Worm (Caenorhabditis elegans) whole organism, young adult: ENCODE measurements around the gene pcn-1.

Experiments used
- B0019.2 ChIP-seq: fragments of 200-800 bp; sonication (Bioruptor generic); conservative IDR thresholded peaks from 2 replicates; pipeline ENCODE4 v1.3.6; 2022; ENCODE audit warnings: missing genetic modification reagents, missing genetic modification characterization, missing compliant biosample characterization
- D2030.7 ChIP-seq: fragments of 200-800 bp; sonication (Bioruptor generic); IDR thresholded peaks from 2 replicates; pipeline ENCODE4 v1.3.6; 2022; ENCODE audit warnings: missing genetic modification reagents, missing genetic modification characterization, missing compliant biosample characterization
- F22D6.2 ChIP-seq: sonication (generic microtip); optimal IDR thresholded peaks from 2 replicates; lab custom pipeline; 2016; ENCODE audit warnings: mild to moderate bottlenecking, missing genetic modification characterization, missing compliant biosample characterization
- F23B12.7 ChIP-seq: sonication (generic microtip); optimal IDR thresholded peaks from 2 replicates; lab custom pipeline; 2017; ENCODE audit warnings: missing genetic modification characterization, mild to moderate bottlenecking, missing compliant biosample characterization, antibody characterized with exemption, moderate library complexity; ENCODE audit not compliant: insufficient read depth
- F37B4.10 ChIP-seq: fragments of 200-800 bp; sonication (Bioruptor generic); IDR thresholded peaks from 2 replicates; pipeline ENCODE4 v1.3.6; 2022; ENCODE audit warnings: missing genetic modification characterization, missing compliant biosample characterization
- F39B2.1 ChIP-seq: fragments of 200-800 bp; sonication (Bioruptor generic); IDR thresholded peaks from 2 replicates; pipeline ENCODE4 v1.3.6; 2022; ENCODE audit warnings: missing genetic modification reagents, missing genetic modification characterization, missing compliant biosample characterization
- F49E8.2 ChIP-seq: sonication (generic microtip); optimal IDR thresholded peaks from 3 replicates; lab custom pipeline; 2017; ENCODE audit warnings: missing genetic modification characterization, mild to moderate bottlenecking, missing compliant biosample characterization, antibody characterized with exemption, moderate library complexity; ENCODE audit not compliant: insufficient read depth
- F55B11.4 ChIP-seq: sonication (generic microtip); optimal IDR thresholded peaks from 2 replicates; lab custom pipeline; 2016; ENCODE audit warnings: missing compliant biosample characterization, missing genetic modification characterization, borderline replicate concordance; ENCODE audit not compliant: insufficient read depth
- F57A8.1 ChIP-seq: fragments of 200-800 bp; sonication (Bioruptor generic); optimal IDR thresholded peaks from 2 replicates; lab custom pipeline; 2018; ENCODE audit warnings: mild to moderate bottlenecking, missing genetic modification characterization, moderate library complexity, missing compliant biosample characterization
- Y53F4B.3 ChIP-seq: fragments of 200-800 bp; sonication (Bioruptor generic); IDR thresholded peaks from 2 replicates; pipeline ENCODE4 v1.3.6; 2022; ENCODE audit warnings: missing genetic modification reagents, missing genetic modification characterization, missing compliant biosample characterization
- Y67H2A.10 ChIP-seq: fragments of 200-800 bp; sonication (Bioruptor generic); conservative IDR thresholded peaks from 2 replicates; pipeline ENCODE4 v1.3.6; 2022; ENCODE audit warnings: missing genetic modification reagents, missing genetic modification characterization, missing compliant biosample characterization
- ZK185.1 ChIP-seq: sonication (generic microtip); optimal IDR thresholded peaks from 2 replicates; lab custom pipeline; 2016; ENCODE audit warnings: mild to moderate bottlenecking, missing genetic modification characterization, missing compliant biosample characterization; ENCODE audit not compliant: poor library complexity, severe bottlenecking
- atf-7 ChIP-seq: sonication (generic microtip); optimal IDR thresholded peaks from 2 replicates; lab custom pipeline; 2017; ENCODE audit warnings: mild to moderate bottlenecking, missing genetic modification characterization, missing compliant biosample characterization
- athp-1 ChIP-seq: sonication (generic microtip); optimal IDR thresholded peaks from 2 replicates; lab custom pipeline; 2017; ENCODE audit warnings: mild to moderate bottlenecking, missing genetic modification characterization, missing compliant biosample characterization
- attf-5 ChIP-seq: fragments of 200-800 bp; sonication (Bioruptor generic); optimal IDR thresholded peaks from 2 replicates; lab custom pipeline; 2018; ENCODE audit warnings: mild to moderate bottlenecking, missing genetic modification characterization, missing compliant biosample characterization
- bed-2 ChIP-seq: fragments of 200-800 bp; sonication (Bioruptor generic); IDR thresholded peaks from 2 replicates; pipeline ENCODE4 v1.3.6; 2022; ENCODE audit warnings: missing genetic modification reagents, missing genetic modification characterization, missing compliant biosample characterization
- cebp-1 ChIP-seq, 2 experiments: fragments of 200-800 bp in 1 of 2; sonication (Bioruptor generic) in 1 of 2; sonication (generic microtip) in 1 of 2; IDR thresholded peaks in 1 of 2; optimal IDR thresholded peaks in 1 of 2; 2 replicates each; pipeline versions ENCODE4 v1.3.6 to Lab custom; 2017 to 2022; ENCODE audit warnings: missing compliant biosample characterization in 2 of 2, missing genetic modification characterization in 2 of 2, mild to moderate bottlenecking in 1 of 2, missing genetic modification reagents in 1 of 2, moderate library complexity in 1 of 2
- ceh-100 ChIP-seq: fragments of 200-800 bp; sonication (Bioruptor generic); IDR thresholded peaks from 2 replicates; pipeline ENCODE4 v1.3.6; 2022; ENCODE audit warnings: missing genetic modification reagents, missing genetic modification characterization, missing compliant biosample characterization
- ceh-27 ChIP-seq: fragments of 200-800 bp; sonication (Bioruptor generic); optimal IDR thresholded peaks from 2 replicates; lab custom pipeline; 2018; ENCODE audit warnings: mild to moderate bottlenecking, missing genetic modification characterization, moderate library complexity, missing compliant biosample characterization
- ceh-58 ChIP-seq: fragments of 200-800 bp; sonication (Bioruptor generic); IDR thresholded peaks from 2 replicates; pipeline ENCODE4 v1.3.6; 2022; ENCODE audit warnings: missing genetic modification characterization, missing compliant biosample characterization
- dox-1 ChIP-seq: fragments of 200-800 bp; sonication (Bioruptor generic); IDR thresholded peaks from 2 replicates; pipeline ENCODE4 v1.3.6; 2022; ENCODE audit warnings: missing genetic modification reagents, missing genetic modification characterization, missing compliant biosample characterization
- efl-1 ChIP-seq: fragments of 150-350 bp; optimal IDR thresholded peaks from 2 replicates; lab custom pipeline; 2014; ENCODE audit warnings: missing biosample characterization, missing genetic modification reagents, missing genetic modification characterization
- egrh-3 ChIP-seq: fragments of 200-800 bp; sonication (Bioruptor generic); IDR thresholded peaks from 2 replicates; pipeline ENCODE4 v1.3.6; 2022; ENCODE audit warnings: missing genetic modification reagents, missing genetic modification characterization, missing compliant biosample characterization
- hlh-12 ChIP-seq: sonication (generic microtip); optimal IDR thresholded peaks from 2 replicates; lab custom pipeline; 2016; ENCODE audit warnings: missing genetic modification characterization, missing compliant biosample characterization
- hlh-26 ChIP-seq: fragments of 200-800 bp; sonication (Bioruptor generic); conservative IDR thresholded peaks from 2 replicates; pipeline ENCODE4 v1.3.6; 2022; ENCODE audit warnings: missing genetic modification reagents, missing genetic modification characterization, missing compliant biosample characterization
- hmg-1.2 ChIP-seq: fragments of 200-800 bp; sonication (Bioruptor generic); IDR thresholded peaks from 2 replicates; pipeline ENCODE4 v1.3.6; 2022; ENCODE audit warnings: missing genetic modification reagents, missing genetic modification characterization, missing compliant biosample characterization
- hrde-1 ChIP-seq: sonication (generic microtip); optimal IDR thresholded peaks from 2 replicates; lab custom pipeline; 2016; ENCODE audit warnings: missing genetic modification characterization, mild to moderate bottlenecking, missing compliant biosample characterization, moderate library complexity, missing genotype, missing genetic modification reagents, borderline replicate concordance
- hsf-1 ChIP-seq: fragments of 200-800 bp; sonication (Bioruptor generic); IDR thresholded peaks from 2 replicates; pipeline ENCODE4 v1.3.6; 2022; ENCODE audit warnings: missing genetic modification reagents, missing genetic modification characterization, missing compliant biosample characterization
- madf-6 ChIP-seq: fragments of 200-800 bp; sonication (Bioruptor generic); IDR thresholded peaks from 2 replicates; pipeline ENCODE4 v1.3.6; 2022; ENCODE audit warnings: missing genetic modification reagents, missing genetic modification characterization, missing compliant biosample characterization
- mcd-1 ChIP-seq: fragments of 200-800 bp; sonication (Bioruptor generic); IDR thresholded peaks from 2 replicates; pipeline ENCODE4 v1.3.6; 2022; ENCODE audit warnings: missing genetic modification reagents, missing genetic modification characterization, missing compliant biosample characterization
- nfyb-1 ChIP-seq: fragments of 200-800 bp; sonication (Bioruptor generic); IDR thresholded peaks from 2 replicates; pipeline ENCODE4 v1.3.6; 2022; ENCODE audit warnings: missing genetic modification reagents, missing genetic modification characterization, missing compliant biosample characterization
- nhr-120 ChIP-seq: fragments of 200-800 bp; sonication (Bioruptor generic); IDR thresholded peaks from 2 replicates; pipeline ENCODE4 v1.3.6; 2022; ENCODE audit warnings: missing genetic modification characterization, missing compliant biosample characterization
- nhr-27 ChIP-seq: fragments of 200-800 bp; sonication (Bioruptor generic); optimal IDR thresholded peaks from 2 replicates; lab custom pipeline; 2018; ENCODE audit warnings: mild to moderate bottlenecking, missing genetic modification characterization, moderate library complexity, missing compliant biosample characterization
- nhr-80 ChIP-seq: sonication (generic microtip); optimal IDR thresholded peaks from 2 replicates; lab custom pipeline; 2016; ENCODE audit warnings: missing genetic modification characterization, missing compliant biosample characterization
- pbrm-1 ChIP-seq: fragments of 200-800 bp; sonication (Bioruptor generic); IDR thresholded peaks from 2 replicates; pipeline ENCODE4 v1.3.6; 2022; ENCODE audit warnings: missing genetic modification reagents, missing genetic modification characterization, missing compliant biosample characterization
- rcor-1 ChIP-seq: fragments of 200-800 bp; sonication (Bioruptor generic); IDR thresholded peaks from 2 replicates; pipeline ENCODE4 v1.3.6; 2022; ENCODE audit warnings: missing genetic modification reagents, missing genetic modification characterization, missing compliant biosample characterization
- rec-8 ChIP-seq, 2 experiments: sonication (generic microtip); optimal IDR thresholded peaks; 2 replicates each; lab custom pipeline; 2016; ENCODE audit warnings: mild to moderate bottlenecking in 2 of 2, missing genetic modification characterization in 2 of 2, missing genetic modification reagents in 2 of 2, missing genotype in 2 of 2, missing biosample characterization in 1 of 2, missing compliant biosample characterization in 1 of 2, moderate library complexity in 1 of 2
- sdz-38 ChIP-seq: sonication (generic microtip); optimal IDR thresholded peaks from 2 replicates; lab custom pipeline; 2016; ENCODE audit warnings: missing genotype, missing genetic modification characterization, missing compliant biosample characterization
- snpc-1.1 ChIP-seq: sonication (generic microtip); optimal IDR thresholded peaks from 2 replicates; lab custom pipeline; 2017; ENCODE audit warnings: missing genetic modification characterization, mild to moderate bottlenecking, missing compliant biosample characterization, antibody characterized with exemption, moderate library complexity, missing genotype, missing genetic modification reagents; ENCODE audit not compliant: insufficient read depth
- somi-1 ChIP-seq: fragments of 200-800 bp; sonication (Bioruptor generic); optimal IDR thresholded peaks from 2 replicates; lab custom pipeline; 2018; ENCODE audit warnings: mild to moderate bottlenecking, missing genetic modification characterization, missing compliant biosample characterization
- tbp1 ChIP-seq: fragments of 200-800 bp; sonication (Bioruptor generic); optimal IDR thresholded peaks from 2 replicates; lab custom pipeline; 2018; ENCODE audit warnings: mild to moderate bottlenecking, missing genetic modification characterization, missing compliant biosample characterization
- unc-62 ChIP-seq: fragments of 150-350 bp; optimal IDR thresholded peaks from 2 replicates; lab custom pipeline; 2014; ENCODE audit warnings: missing biosample characterization, missing genetic modification reagents, missing genetic modification characterization
- ztf-26 ChIP-seq: sonication (generic microtip); optimal IDR thresholded peaks from 2 replicates; lab custom pipeline; 2017; ENCODE audit warnings: missing genetic modification characterization, missing compliant biosample characterization

Gene pcn-1

ce11 chrIV:4019836-4020235 is 29.4 kb downstream of the pcn-1 start (continued):
- peak; percentile 15 for TF ChIP-seq ztf-26 (tag; lab: Kevin White, UChicago)
- TF ChIP-seq efl-1 (GFP tag; lab: Kevin White, UChicago), result no peak
- peak; percentile 46 for TF ChIP-seq ceh-27 (GFP tag; lab: Kevin White, UChicago)
- peak; percentile 61; the same call in 1 of the 2 replicates for TF ChIP-seq hmg-1.2 (GFP tag; lab: Robert Waterston, UW)
- peak; percentile 84 for TF ChIP-seq nhr-80
- TF ChIP-seq tbp1 (GFP tag; lab: Kevin White, UChicago), result peak; percentile 19
- peak; percentile 56 for TF ChIP-seq atf-7 (tag; lab: Kevin White, UChicago)
- 0 out of 2 replicates have a peak, but pooled peaks have one; percentile 34 for TF ChIP-seq pbrm-1 (GFP tag; lab: Robert Waterston, UW)
- no peak for TF ChIP-seq nhr-120
- TF ChIP-seq ceh-58 (GFP tag; lab: Robert Waterston, UW), result no peak
- no peak for TF ChIP-seq F39B2.1 (GFP tag; lab: Robert Waterston, UW)
- peak; percentile 46 for TF ChIP-seq F23B12.7 (tag; lab: Kevin White, UChicago)
- no peak for TF ChIP-seq nhr-27
- peak; percentile 56 for TF ChIP-seq somi-1 (GFP tag; lab: Kevin White, UChicago)
- TF ChIP-seq Y67H2A.10, result no peak
- TF ChIP-seq cebp-1 (GFP tag; IDR thresholded peaks at IDR 0.05; lab: Robert Waterston, UW), result 0 out of 2 replicates have a peak, but pooled peaks have one; percentile 48
- TF ChIP-seq cebp-1 (tag; optimal IDR thresholded peaks at IDR 0.05; lab: Kevin White, UChicago), result peak; percentile 71
- TF ChIP-seq hlh-12 (tag; lab: Kevin White, UChicago), result no peak
- TF ChIP-seq rcor-1 (GFP tag; lab: Robert Waterston, UW), result peak; percentile 32; the same call in 1 of the 2 replicates
- TF ChIP-seq dox-1 (GFP tag; lab: Robert Waterston, UW), result peak; percentile 65
- peak; percentile 58 for TF ChIP-seq attf-5 (GFP tag; lab: Kevin White, UChicago)
- TF ChIP-seq, all 124 proteins: peak for 29

ce11 chrIV:4018692-4019387 is 30.4 kb downstream of the pcn-1 start:
- TF ChIP-seq F55B11.4 (tag; lab: Kevin White, UChicago) (no peak), unc-62 (GFP tag; lab: Kevin White, UChicago) (no peak), B0019.2 (GFP tag; lab: Robert Waterston, UW) (no peak), nfyb-1 (GFP tag; lab: Robert Waterston, UW) (no peak), bed-2 (GFP tag; lab: Robert Waterston, UW) (no peak), Y53F4B.3 (GFP tag; lab: Robert Waterston, UW) (no peak), hrde-1 (no peak), athp-1 (tag; lab: Kevin White, UChicago) (peak; percentile 5), mcd-1 (GFP tag; lab: Robert Waterston, UW) (0 out of 2 replicates have a peak, but pooled peaks have one; percentile 6), F49E8.2 (tag; lab: Kevin White, UChicago) (no peak), rec-8 (tag; optimal IDR thresholded peaks at IDR 0.05; lab: Kevin White, UChicago) (no peak), hsf-1 (GFP tag; lab: Robert Waterston, UW) (no peak), cebp-1 (GFP tag; IDR thresholded peaks at IDR 0.05; lab: Robert Waterston, UW) (no peak), cebp-1 (tag; optimal IDR thresholded peaks at IDR 0.05; lab: Kevin White, UChicago) (peak; percentile 1), hlh-26 (GFP tag; lab: Robert Waterston, UW) (no peak), nhr-80 (peak; percentile 50), F57A8.1 (GFP tag; lab: Kevin White, UChicago) (no peak), nhr-27 (no peak), D2030.7 (GFP tag; lab: Robert Waterston, UW) (no peak), egrh-3 (peak; percentile 32; the same call in 1 of the 2 replicates), F37B4.10 (GFP tag; lab: Robert Waterston, UW) (0 out of 2 replicates have a peak, but pooled peaks have one; percentile 37), madf-6 (no peak), F22D6.2 (tag; lab: Kevin White, UChicago) (no peak), Y67H2A.10 (no peak), ZK185.1 (no peak), ceh-100 (GFP tag; lab: Robert Waterston, UW) (no peak), sdz-38 (tag; lab: Kevin White, UChicago) (no peak), atf-7 (tag; lab: Kevin White, UChicago) (no peak), F23B12.7 (tag; lab: Kevin White, UChicago) (no peak), snpc-1.1 (tag; lab: Kevin White, UChicago) (no peak), attf-5 (GFP tag; lab: Kevin White, UChicago) (no peak)
